Worm (Caenorhabditis elegans): Measurements from ENCODE around the gene F40G9.6.

DNA sequence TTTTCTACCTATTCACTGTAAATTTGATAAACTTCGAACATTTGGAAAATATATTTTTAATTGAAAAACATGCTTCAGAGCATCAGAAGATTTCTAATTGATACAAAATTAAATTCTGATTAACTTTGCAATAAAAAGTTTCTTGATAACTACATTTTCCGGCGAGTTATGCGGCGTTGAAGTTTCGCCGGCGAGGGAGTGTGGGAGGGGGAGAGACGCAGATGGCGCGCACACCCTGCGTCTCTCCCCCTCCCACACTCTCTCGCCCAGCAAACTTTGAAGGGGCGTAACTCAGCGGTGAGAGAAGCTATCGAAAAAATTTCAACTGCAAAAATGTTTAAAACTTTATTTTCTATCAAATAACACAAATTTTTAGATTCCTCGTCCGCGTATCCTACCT is 43.2 kb downstream of the F40G9.6 start:
- TF ChIP-seq nhr-12 (tag; optimal IDR thresholded peaks at IDR 0.05) (no peak), pha-4 (tag; optimal IDR thresholded peaks at IDR 0.05) (no peak), ceh-43 (GFP tag; optimal IDR thresholded peaks at IDR 0.05) (no peak), zip-8 (tag; optimal IDR thresholded peaks at IDR 0.05) (no peak)
